Worm (Caenorhabditis elegans): ENCODE data around the gene sdha-1.

sdha-1 gene

ce11 chrX:8523000-8523399, 22.8 kb downstream of the sdha-1 start:
- TF ChIP-seq lin-13 (GFP tag; optimal IDR thresholded peaks at IDR 0.05): no peak
- no peak for TF ChIP-seq zip-4 (GFP tag; optimal IDR thresholded peaks at IDR 0.05)
- TF ChIP-seq fkh-8 (tag; optimal IDR thresholded peaks at IDR 0.05): peak; percentile 49
- peak; percentile 91 for TF ChIP-seq ceh-8 (GFP tag; optimal IDR thresholded peaks at IDR 0.05)

- no peak for TF ChIP-seq zag-1 (tag; optimal IDR thresholded peaks at IDR 0.05)
- no peak for TF ChIP-seq C04F5.9 (tag; optimal IDR thresholded peaks at IDR 0.05)
- no peak for TF ChIP-seq efl-3 (GFP tag; optimal IDR thresholded peaks at IDR 0.05)
- no peak for TF ChIP-seq nhr-84 (tag; optimal IDR thresholded peaks at IDR 0.05)
- TF ChIP-seq skn-1 (tag; optimal IDR thresholded peaks at IDR 0.05): no peak
- TF ChIP-seq ceh-8 (GFP tag; optimal IDR thresholded peaks at IDR 0.05): no peak
- no peak for TF ChIP-seq hlh-4 (tag; optimal IDR thresholded peaks at IDR 0.05)
- TF ChIP-seq irx-1 (tag; optimal IDR thresholded peaks at IDR 0.05): no peak
- no peak for TF ChIP-seq unc-30 (tag; optimal IDR thresholded peaks at IDR 0.05)
- no peak for TF ChIP-seq mef-2 (tag; optimal IDR thresholded peaks at IDR 0.05)
- no peak for TF ChIP-seq fos-1 (tag; optimal IDR thresholded peaks at IDR 0.05)
- no peak for TF ChIP-seq unc-62 (GFP tag; optimal IDR thresholded peaks at IDR 0.05)
- TF ChIP-seq lin-35 (GFP tag; optimal IDR thresholded peaks at IDR 0.05): no peak
- no peak for TF ChIP-seq nhr-28 (tag; optimal IDR thresholded peaks at IDR 0.05)
- TF ChIP-seq nhr-19 (GFP tag; conservative IDR thresholded peaks at IDR 0.05): no peak
- TF ChIP-seq mep-1 (tag; optimal IDR thresholded peaks at IDR 0.05): no peak
Measured at ce11 chrX:8521614-8522013, 24.2 kb downstream of the sdha-1 start, which contains the start of gene C03G5.14. Gene C03G5.14 (plus strand): TSS chrX:8521914.

ce11 chrX:8520402-8520801, 25.4 kb downstream of the sdha-1 start, which contains the start of gene H03E18.2:
Gene H03E18.2 (minus strand): TSS chrX:8520502.
- TF ChIP-seq nhr-84 (tag; optimal IDR thresholded peaks at IDR 0.05) (no peak), lin-15B (tag; optimal IDR thresholded peaks at IDR 0.05) (no peak), lin-39 (tag; optimal IDR thresholded peaks at IDR 0.05) (no peak), C16A3.4 (tag; optimal IDR thresholded peaks at IDR 0.05) (no peak), lin-35 (GFP tag; optimal IDR thresholded peaks at IDR 0.05) (no peak), nhr-76 (tag; optimal IDR thresholded peaks at IDR 0.05) (no peak), blmp-1 (tag; optimal IDR thresholded peaks at IDR 0.05) (no peak), skn-1 (tag; optimal IDR thresholded peaks at IDR 0.05) (no peak), hlh-4 (tag; optimal IDR thresholded peaks at IDR 0.05) (no peak), vab-15 (tag; optimal IDR thresholded peaks at IDR 0.05) (no peak), fos-1 (tag; optimal IDR thresholded peaks at IDR 0.05) (no peak), dsc-1 (tag; optimal IDR thresholded peaks at IDR 0.05) (no peak), lir-3 (tag; optimal IDR thresholded peaks at IDR 0.05; ENCODE audit: poor library complexity) (no peak), ztf-11 (tag; optimal IDR thresholded peaks at IDR 0.05) (no peak), F16B12.6 (tag; optimal IDR thresholded peaks at IDR 0.05) (no peak), ceh-63 (GFP tag; optimal IDR thresholded peaks at IDR 0.05) (no peak), nhr-11 (tag; optimal IDR thresholded peaks at IDR 0.05) (no peak), zag-1 (tag; optimal IDR thresholded peaks at IDR 0.05) (no peak), nhr-85 (tag) (no peak), hlh-17 (GFP tag; optimal IDR thresholded peaks at IDR 0.05; ENCODE audit: borderline replicate concordance) (no peak)

ce11 chrX:8509088-8509487, 36.7 kb downstream of the sdha-1 start:
- TF ChIP-seq lsy-2 (tag; optimal IDR thresholded peaks at IDR 0.05) (no peak), mef-2 (tag; optimal IDR thresholded peaks at IDR 0.05) (no peak), sptf-1 (tag; optimal IDR thresholded peaks at IDR 0.05) (no peak), C34B4.2 (tag; optimal IDR thresholded peaks at IDR 0.05) (no peak), efl-3 (GFP tag; optimal IDR thresholded peaks at IDR 0.05) (no peak), pax-3 (tag; optimal IDR thresholded peaks at IDR 0.05) (no peak), lin-35 (GFP tag; optimal IDR thresholded peaks at IDR 0.05) (no peak), pag-3 (tag; optimal IDR thresholded peaks at IDR 0.05; ENCODE audit: borderline replicate concordance, insufficient read depth) (no peak), unc-86 (tag; optimal IDR thresholded peaks at IDR 0.05) (no peak), ceh-82 (tag; optimal IDR thresholded peaks at IDR 0.05) (no peak), nhr-85 (tag) (peak; percentile 52), blmp-1 (tag; optimal IDR thresholded peaks at IDR 0.05) (peak; percentile 31)
